Fruit fly (Drosophila melanogaster) whole organism, embryonic: ENCODE measurements around the gene CG11699.

Source experiments
- CG10321 ChIP-seq: fragments of 200-800 bp; sonication (Bioruptor generic); IDR thresholded peaks from 2 replicates; pipeline ENCODE4 v1.3.6; 2022; ENCODE audit warnings: missing biosample characterization, missing genetic modification characterization
- CG11085 ChIP-seq: fragments of 200-800 bp; sonication (Bioruptor generic); IDR thresholded peaks from 2 replicates; pipeline ENCODE4 v1.3.6; 2022; ENCODE audit warnings: missing biosample characterization, missing genetic modification characterization
- CG11695 ChIP-seq: fragments of 200-800 bp; sonication (Bioruptor generic); IDR thresholded peaks from 3 replicates; pipeline ENCODE4 v1.3.6; 2022; ENCODE audit warnings: missing biosample characterization, missing genetic modification characterization
- CG13287 ChIP-seq: fragments of 200-800 bp; sonication (Bioruptor generic); IDR thresholded peaks from 2 replicates; pipeline ENCODE4 v1.3.6; 2022; ENCODE audit warnings: missing biosample characterization, missing genetic modification characterization; ENCODE audit not compliant: partially characterized antibody
- CG16813 ChIP-seq: fragments of 200-800 bp; sonication (Bioruptor generic); IDR thresholded peaks from 3 replicates; pipeline ENCODE4 v1.3.6; 2022; ENCODE audit warnings: missing biosample characterization, missing genetic modification characterization; ENCODE audit not compliant: partially characterized antibody
- CG17612 ChIP-seq: fragments of 200-800 bp; sonication (Bioruptor generic); IDR thresholded peaks from 2 replicates; pipeline ENCODE4 v1.3.6; 2022; ENCODE audit warnings: missing biosample characterization, missing genetic modification characterization
- CG18262 ChIP-seq: fragments of 200-800 bp; optimal IDR thresholded peaks from 3 replicates; lab custom pipeline; 2019; ENCODE audit warnings: missing biosample characterization, mild to moderate bottlenecking, missing genetic modification characterization, moderate library complexity
- CG2120 ChIP-seq: fragments of 200-800 bp; sonication (Bioruptor generic); optimal IDR thresholded peaks from 3 replicates; lab custom pipeline; 2016; ENCODE audit warnings: missing biosample characterization, missing genetic modification characterization
- CG2199 ChIP-seq: fragments of 200-800 bp; sonication (Bioruptor generic); IDR thresholded peaks from 3 replicates; pipeline ENCODE4 v1.3.6; 2022; ENCODE audit warnings: missing biosample characterization, missing genetic modification characterization
- CG3163 ChIP-seq: fragments of 200-800 bp; sonication (Bioruptor generic); optimal IDR thresholded peaks from 3 replicates; lab custom pipeline; 2016; ENCODE audit warnings: missing biosample characterization, missing genetic modification characterization
- CG32532 ChIP-seq: fragments of 200-800 bp; sonication (Bioruptor generic); IDR thresholded peaks from 2 replicates; pipeline ENCODE4 v1.3.6; 2022; ENCODE audit warnings: missing biosample characterization, missing genetic modification characterization
- CG32772 ChIP-seq: fragments of 200-800 bp; sonication (Bioruptor generic); IDR thresholded peaks from 2 replicates; pipeline ENCODE4 v1.3.6; 2022; ENCODE audit warnings: missing biosample characterization, missing genetic modification characterization
- CG3847 ChIP-seq: fragments of 200-800 bp; sonication (Bioruptor generic); IDR thresholded peaks from 2 replicates; pipeline ENCODE4 v1.3.6; 2022; ENCODE audit warnings: missing biosample characterization, missing genetic modification characterization
- CG42726 ChIP-seq: fragments of 200-800 bp; sonication (Bioruptor generic); IDR thresholded peaks from 2 replicates; pipeline ENCODE4 v1.3.6; 2022; ENCODE audit warnings: missing biosample characterization, missing genetic modification characterization; ENCODE audit not compliant: partially characterized antibody
- CG6689 ChIP-seq: fragments of 200-800 bp; sonication (Bioruptor generic); IDR thresholded peaks from 2 replicates; pipeline ENCODE4 v1.3.6; 2022; ENCODE audit warnings: missing biosample characterization, missing genetic modification characterization
- CG6791 ChIP-seq: fragments of 200-800 bp; sonication (Bioruptor generic); IDR thresholded peaks from 3 replicates; pipeline ENCODE4 v1.3.6; 2022; ENCODE audit warnings: missing biosample characterization, missing genetic modification characterization; ENCODE audit not compliant: partially characterized antibody
- CTCF ChIP-seq: fragments of 200-800 bp; sonication (Bioruptor generic); optimal IDR thresholded peaks from 2 replicates; lab custom pipeline; 2017; ENCODE audit warnings: missing biosample characterization, mild to moderate bottlenecking, missing genetic modification characterization, moderate library complexity
- Dip3 ChIP-seq: fragments of 200-800 bp; sonication (Bioruptor generic); optimal IDR thresholded peaks from 3 replicates; lab custom pipeline; 2016; ENCODE audit warnings: missing biosample characterization, missing genetic modification characterization
- Dref ChIP-seq: fragments of 200-800 bp; sonication (Bioruptor generic); IDR thresholded peaks from 2 replicates; pipeline ENCODE4 v1.3.6; 2022; ENCODE audit warnings: missing biosample characterization, missing genetic modification characterization
- E2f2 ChIP-seq: fragments of 200-800 bp; sonication (Bioruptor generic); IDR thresholded peaks from 2 replicates; pipeline ENCODE4 v1.3.6; 2022; ENCODE audit warnings: missing biosample characterization, missing genetic modification characterization
- Gug ChIP-seq: fragments of 200-800 bp; sonication (Bioruptor generic); IDR thresholded peaks from 4 replicates; pipeline ENCODE4 v1.3.6; 2022; ENCODE audit warnings: missing biosample characterization, missing genetic modification characterization
- Jarid2 ChIP-seq: fragments of 200-800 bp; sonication (Bioruptor generic); optimal IDR thresholded peaks from 3 replicates; lab custom pipeline; 2017; ENCODE audit warnings: mild to moderate bottlenecking, missing biosample characterization, missing genetic modification reagents, missing genetic modification characterization
- Lpt ChIP-seq: fragments of >200 bp; optimal IDR thresholded peaks from 2 replicates; lab custom pipeline; 2018; ENCODE audit warnings: missing biosample characterization, missing genetic modification characterization
- MBD-R2 ChIP-seq: fragments of 200-800 bp; sonication (Bioruptor generic); IDR thresholded peaks from 2 replicates; pipeline ENCODE4 v1.3.6; 2022; ENCODE audit warnings: missing biosample characterization, missing genetic modification characterization
- Med ChIP-seq: fragments of 200-800 bp; sonication (Bioruptor generic); peaks from one replicate; lab custom pipeline; 2016; ENCODE audit warnings: missing biosample characterization, missing genetic modification characterization, mild to moderate bottlenecking, inconsistent platforms, moderate library complexity
- Myb ChIP-seq: fragments of 200-800 bp; sonication (Bioruptor generic); optimal IDR thresholded peaks from 2 replicates; lab custom pipeline; 2016; ENCODE audit warnings: missing biosample characterization, missing genetic modification characterization
- Ravus ChIP-seq: fragments of 200-800 bp; sonication (Bioruptor generic); IDR thresholded peaks from 2 replicates; pipeline ENCODE4 v1.3.6; 2022; ENCODE audit warnings: missing biosample characterization, missing genetic modification characterization
- Rfx ChIP-seq: fragments of 200-800 bp; sonication (Bioruptor generic); IDR thresholded peaks from 2 replicates; pipeline ENCODE4 v1.3.6; 2022; ENCODE audit warnings: missing biosample characterization, missing genetic modification characterization
- Scr ChIP-seq: fragments of 200-800 bp; sonication (Bioruptor generic); IDR thresholded peaks from 2 replicates; pipeline ENCODE4 v1.3.6; 2022; ENCODE audit warnings: missing biosample characterization, missing genetic modification characterization; ENCODE audit not compliant: partially characterized antibody
- Usf ChIP-seq: fragments of 200-800 bp; sonication (Bioruptor generic); optimal IDR thresholded peaks from 2 replicates; lab custom pipeline; 2017; ENCODE audit warnings: missing genotype, missing biosample characterization, missing genetic modification characterization
- amos ChIP-seq: fragments of 200-800 bp; sonication (Bioruptor generic); IDR thresholded peaks from 2 replicates; pipeline ENCODE4 v1.3.6; 2022; ENCODE audit warnings: missing biosample characterization, missing genetic modification characterization; ENCODE audit not compliant: partially characterized antibody
- ara ChIP-seq: fragments of 200-800 bp; sonication (Bioruptor generic); IDR thresholded peaks from 2 replicates; pipeline ENCODE4 v1.3.6; 2022; ENCODE audit warnings: missing biosample characterization, missing genetic modification characterization
- ci ChIP-seq: fragments of 200-800 bp; sonication (Bioruptor generic); IDR thresholded peaks from 3 replicates; pipeline ENCODE4 v1.3.6; 2022; ENCODE audit warnings: missing biosample characterization, missing genetic modification characterization
- gfzf ChIP-seq: fragments of 200-800 bp; sonication (Bioruptor generic); optimal IDR thresholded peaks from 2 replicates; lab custom pipeline; 2016; ENCODE audit warnings: missing biosample characterization, mild to moderate bottlenecking, missing genetic modification characterization, moderate library complexity
- grn ChIP-seq: fragments of 200-800 bp; sonication (Bioruptor generic); optimal IDR thresholded peaks from 3 replicates; lab custom pipeline; 2017; ENCODE audit warnings: missing biosample characterization, missing genetic modification characterization
- ind ChIP-seq: fragments of 200-800 bp; sonication (Bioruptor generic); optimal IDR thresholded peaks from 3 replicates; lab custom pipeline; 2016; ENCODE audit warnings: missing biosample characterization, missing genetic modification characterization
- kay ChIP-seq: fragments of 200-800 bp; sonication (Bioruptor generic); optimal IDR thresholded peaks from 2 replicates; lab custom pipeline; 2016; ENCODE audit warnings: missing biosample characterization, missing genetic modification characterization
- ken ChIP-seq: fragments of 200-800 bp; sonication (Bioruptor generic); IDR thresholded peaks from 3 replicates; pipeline ENCODE4 v1.3.6; 2022; ENCODE audit warnings: missing biosample characterization, missing genetic modification characterization
- prd ChIP-seq, 3 experiments: fragments of >200 bp in 2 of 3; fragments of 200-800 bp in 1 of 3; sonication (Bioruptor generic) in 1 of 3; optimal IDR thresholded peaks in 2 of 3; IDR thresholded peaks in 1 of 3; 2 replicates in 2 of 3; 3 replicates in 1 of 3; pipeline versions ENCODE4 v1.3.6 to Lab custom; 2017 to 2022; ENCODE audit warnings: missing biosample characterization in 1 of 3, missing genetic modification characterization in 1 of 3
- psq ChIP-seq: fragments of 200-800 bp; sonication (Bioruptor generic); optimal IDR thresholded peaks from 2 replicates; lab custom pipeline; 2017; ENCODE audit warnings: missing biosample characterization, missing genetic modification characterization
- ro ChIP-seq: fragments of 200-800 bp; sonication (Bioruptor generic); IDR thresholded peaks from 2 replicates; pipeline ENCODE4 v1.3.6; 2022; ENCODE audit warnings: missing biosample characterization, missing genetic modification characterization
- row ChIP-seq: fragments of 200-800 bp; sonication (Bioruptor generic); IDR thresholded peaks from 3 replicates; pipeline ENCODE4 v1.3.6; 2022; ENCODE audit warnings: missing biosample characterization, missing genetic modification characterization
- sob ChIP-seq: fragments of 200-800 bp; sonication (Bioruptor generic); IDR thresholded peaks from 2 replicates; pipeline ENCODE4 v1.3.6; 2022; ENCODE audit warnings: missing biosample characterization, missing genetic modification characterization
- unc-4 ChIP-seq: fragments of 200-800 bp; sonication (Bioruptor generic); IDR thresholded peaks from 2 replicates; pipeline ENCODE4 v1.3.6; 2022; ENCODE audit warnings: missing biosample characterization, missing genetic modification characterization; ENCODE audit not compliant: partially characterized antibody
- vvl ChIP-seq: fragments of 200-800 bp; sonication (Bioruptor generic); IDR thresholded peaks from 2 replicates; pipeline ENCODE4 v1.3.6; 2022; ENCODE audit warnings: missing biosample characterization, missing genetic modification characterization
- z ChIP-seq: fragments of 200-800 bp; sonication (Bioruptor generic); IDR thresholded peaks from 3 replicates; pipeline ENCODE4 v1.3.6; 2022; ENCODE audit warnings: missing biosample characterization, missing genetic modification characterization
- zfh1 ChIP-seq: fragments of 200-800 bp; sonication (Bioruptor generic); IDR thresholded peaks from 3 replicates; pipeline ENCODE4 v1.3.6; 2022; ENCODE audit warnings: missing biosample characterization, missing genetic modification characterization

CG11699 gene

DNA sequence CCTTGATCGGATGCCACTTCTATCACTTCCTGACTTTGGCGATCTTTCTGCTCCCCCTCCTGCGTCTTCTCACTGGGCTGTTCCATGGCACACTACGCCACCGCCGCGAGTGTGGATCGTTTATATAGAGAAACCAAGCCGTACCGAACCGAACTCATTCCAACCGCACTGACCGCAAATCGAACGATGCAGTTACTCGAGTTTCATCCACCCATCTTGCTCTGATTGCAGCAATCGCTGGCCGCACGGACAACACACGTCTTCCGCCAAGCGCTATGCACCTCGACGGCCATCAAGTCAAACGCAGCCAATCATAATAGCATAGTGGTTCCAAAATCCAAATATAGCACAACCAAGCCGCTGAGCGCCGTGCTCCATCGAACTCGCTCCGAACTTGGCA lies 13.7 kb downstream of the CG11699 start, which contains the start of gene pkm:
TSS of gene pkm (minus strand) at position 101 of the 400 bp plus-strand sequence.
- TF ChIP-seq CG2199 (GFP tag; lab: Robert Waterston, UW) (no peak), Med (peak; percentile 32)

DNA sequence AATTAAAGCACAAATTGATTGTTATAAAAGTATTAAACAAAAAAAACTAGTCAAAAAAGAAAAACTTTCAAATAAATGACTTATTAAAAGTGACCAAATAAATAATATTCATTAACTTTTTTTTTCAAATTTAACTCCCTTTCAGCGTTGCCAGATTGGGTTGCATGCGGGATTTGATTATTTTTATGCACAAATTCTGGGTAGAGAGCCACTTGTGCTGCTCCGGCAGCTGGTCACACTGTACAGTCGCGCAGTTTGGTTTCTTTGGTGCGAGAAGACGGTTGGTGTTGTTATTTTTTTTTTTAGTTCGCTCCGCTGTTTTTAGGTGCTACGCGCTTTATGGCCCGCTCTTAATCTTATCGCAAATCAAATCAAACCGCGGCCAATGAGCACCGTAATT lies 29.2 kb downstream of the CG11699 start, which contains the start of gene rho-4:
TSS of gene rho-4 (plus strand) at position 250 of the 400 bp plus-strand sequence.
- peak; percentile 44 for TF ChIP-seq Jarid2
- TF ChIP-seq gfzf = peak; percentile 53
- peak; percentile 36; the same call in 1 of the 2 replicates for TF ChIP-seq CG11085
- peak; percentile 26; the same call in 1 of the 2 replicates for TF ChIP-seq CG32532
- peak; percentile 26; the same call in 1 of the 2 replicates for TF ChIP-seq Rfx (GFP tag; lab: Robert Waterston, UW)
- peak; percentile 39 for TF ChIP-seq grn (GFP tag; lab: Kevin White, UChicago)
- TF ChIP-seq sob = 0 out of 2 replicates have a peak, but pooled peaks have one; percentile 23
- TF ChIP-seq Scr (GFP tag; lab: Robert Waterston, UW) = 0 out of 2 replicates have a peak, but pooled peaks have one; percentile 28
- TF ChIP-seq CG6791 (GFP tag; lab: Robert Waterston, UW) = 0 out of 3 replicates have a peak, but pooled peaks have one; percentile 10
- peak; percentile 39; the same call in 1 of the 3 replicates for TF ChIP-seq ci (GFP tag; lab: Robert Waterston, UW)
- TF ChIP-seq CG16813 (GFP tag; lab: Robert Waterston, UW) = 0 out of 3 replicates have a peak, but pooled peaks have one; percentile 12
- TF ChIP-seq row (GFP tag; lab: Robert Waterston, UW) = peak; percentile 38; the same call in 2 of the 3 replicates
- peak; percentile 82 for TF ChIP-seq E2f2 (GFP tag; lab: Robert Waterston, UW)
- 0 out of 3 replicates have a peak, but pooled peaks have one; percentile 20 for TF ChIP-seq ken (GFP tag; lab: Robert Waterston, UW)
- peak; percentile 73 for TF ChIP-seq CG3847 (GFP tag; lab: Robert Waterston, UW)
- peak; percentile 16 for TF ChIP-seq Myb (GFP tag; lab: Kevin White, UChicago)
- TF ChIP-seq Gug (GFP tag; lab: Robert Waterston, UW) = 0 out of 4 replicates have a peak, but pooled peaks have one; percentile 2
- TF ChIP-seq CG32772 (GFP tag; lab: Robert Waterston, UW) = 0 out of 2 replicates have a peak, but pooled peaks have one; percentile 29
- 0 out of 2 replicates have a peak, but pooled peaks have one; percentile 28 for TF ChIP-seq CG42726 (GFP tag; lab: Robert Waterston, UW)
- peak; percentile 45 for TF ChIP-seq Dref (GFP tag; lab: Robert Waterston, UW)
- TF ChIP-seq amos (GFP tag; lab: Robert Waterston, UW) = peak; percentile 45; the same call in 1 of the 2 replicates
- TF ChIP-seq CG13287 (GFP tag; lab: Robert Waterston, UW) = peak; percentile 47; the same call in 1 of the 2 replicates
- peak; percentile 42 for TF ChIP-seq MBD-R2 (GFP tag; lab: Robert Waterston, UW)
- TF ChIP-seq vvl (GFP tag; lab: Robert Waterston, UW) = peak; percentile 20; the same call in 1 of the 2 replicates
- 0 out of 3 replicates have a peak, but pooled peaks have one; percentile 6 for TF ChIP-seq zfh1 (GFP tag; lab: Robert Waterston, UW)

DNA sequence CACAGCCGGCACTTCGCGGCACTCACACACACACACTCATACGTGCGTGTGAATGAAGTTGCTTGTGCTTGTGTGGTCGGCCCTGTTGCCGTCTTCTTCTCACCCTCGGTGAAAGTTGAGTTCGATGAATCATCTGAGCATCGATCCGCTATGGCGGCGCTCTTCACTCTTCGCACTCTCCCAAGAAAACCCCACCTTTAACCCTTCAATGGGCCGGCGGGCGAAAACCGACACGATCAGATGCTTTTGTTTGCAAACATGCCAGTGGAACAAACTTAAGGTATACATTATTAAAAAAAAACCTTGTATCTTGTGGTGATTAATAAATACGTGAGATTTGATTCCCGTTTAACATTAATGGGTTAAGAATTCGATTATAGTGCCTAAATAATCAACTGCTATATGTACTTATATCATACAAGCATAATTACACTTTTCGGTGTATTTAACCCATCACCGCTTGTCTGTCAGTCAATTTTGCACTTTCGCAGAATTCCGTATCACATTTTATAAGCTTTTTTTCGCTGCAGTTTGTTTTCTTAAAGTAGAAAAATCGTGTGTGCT lies 30.5 kb downstream of the CG11699 start:
- TF ChIP-seq ind (GFP tag; lab: Kevin White, UChicago) = no peak
- TF ChIP-seq CG11695 (GFP tag; lab: Robert Waterston, UW) = 0 out of 3 replicates have a peak, but pooled peaks have one; percentile 22
- no peak for TF ChIP-seq CG3163 (GFP tag; lab: Kevin White, UChicago)
- no peak for TF ChIP-seq CTCF (GFP tag; lab: Kevin White, UChicago)
- TF ChIP-seq CG10321 = peak; percentile 90
- no peak for TF ChIP-seq ara
- no peak for TF ChIP-seq ro (GFP tag; lab: Robert Waterston, UW)
- no peak for TF ChIP-seq Lpt (GFP tag; lab: Kevin White, UChicago)
- TF ChIP-seq unc-4 = no peak
- TF ChIP-seq kay (GFP tag; lab: Kevin White, UChicago) = peak; percentile 77
- no peak for TF ChIP-seq Usf (GFP tag; lab: Kevin White, UChicago)
- peak; percentile 57 for TF ChIP-seq Med
- TF ChIP-seq CG6689 = 0 out of 2 replicates have a peak, but pooled peaks have one; percentile 17
- no peak for TF ChIP-seq prd (optimal IDR thresholded peaks at IDR 0.05; lab: Kevin White, UChicago)
- TF ChIP-seq prd (GFP tag; IDR thresholded peaks at IDR 0.05; lab: Robert Waterston, UW) = 0 out of 3 replicates have a peak, but pooled peaks have one; percentile 7
- TF ChIP-seq vvl (GFP tag; lab: Robert Waterston, UW) = 0 out of 2 replicates have a peak, but pooled peaks have one; percentile 32
- TF ChIP-seq Dip3 (GFP tag; lab: Kevin White, UChicago) = no peak
- no peak for TF ChIP-seq psq (GFP tag; lab: Kevin White, UChicago)
- TF ChIP-seq CG2120 = peak; percentile 46
- no peak for TF ChIP-seq CG17612 (GFP tag; lab: Robert Waterston, UW)
- no peak for TF ChIP-seq Ravus (GFP tag; lab: Robert Waterston, UW)
- peak; percentile 13 for TF ChIP-seq CG18262
- 0 out of 3 replicates have a peak, but pooled peaks have one; percentile 20 for TF ChIP-seq z (GFP tag; lab: Robert Waterston, UW)
